Worm (Caenorhabditis elegans): Measurements from ENCODE around the gene sams-1.

sams-1 gene

ce11 chrX:11965663-11966304, at the start of gene sams-1:
TSS of gene sams-1 (plus strand) at chrX:11965962.
- no peak for TF ChIP-seq ref-1 (GFP tag; conservative IDR thresholded peaks at IDR 0.05)
- no peak for TF ChIP-seq ztf-23 (GFP tag; IDR thresholded peaks at IDR 0.05)
- TF ChIP-seq cog-1 (tag; optimal IDR thresholded peaks at IDR 0.05): no peak
- no peak for TF ChIP-seq med-1 (GFP tag; optimal IDR thresholded peaks at IDR 0.05; ENCODE audit: insufficient read depth)
- TF ChIP-seq T22C8.4 (GFP tag; IDR thresholded peaks at IDR 0.05): no peak
- TF ChIP-seq tab-1 (GFP tag; IDR thresholded peaks at IDR 0.05): no peak
- TF ChIP-seq ztf-29 (GFP tag; IDR thresholded peaks at IDR 0.05): no peak
- TF ChIP-seq klf-2 (GFP tag; conservative IDR thresholded peaks at IDR 0.05): no peak
- no peak for TF ChIP-seq flt-1 (GFP tag; IDR thresholded peaks at IDR 0.05)

- TF ChIP-seq flt-1 (GFP tag; IDR thresholded peaks at IDR 0.05) (no peak), ztf-23 (GFP tag; IDR thresholded peaks at IDR 0.05) (no peak), med-1 (GFP tag; optimal IDR thresholded peaks at IDR 0.05; ENCODE audit: insufficient read depth) (no peak), ref-1 (GFP tag; conservative IDR thresholded peaks at IDR 0.05) (no peak), T22C8.4 (GFP tag; IDR thresholded peaks at IDR 0.05) (no peak), cog-1 (tag; optimal IDR thresholded peaks at IDR 0.05) (no peak), klf-2 (GFP tag; conservative IDR thresholded peaks at IDR 0.05) (no peak), tab-1 (GFP tag; IDR thresholded peaks at IDR 0.05) (no peak), ztf-29 (GFP tag; IDR thresholded peaks at IDR 0.05) (no peak)
These were observed 49.1 kb upstream of the sams-1 start, which contains the start of gene Y62H9A.13 for ce11 chrX:11916705-11917104. TSS of gene Y62H9A.13 (plus strand) at chrX:11917005.

ce11 chrX:11917994-11918393, 47.8 kb upstream of the sams-1 start, which contains the start of gene Y62H9A.16:
TSS of gene Y62H9A.16 (plus strand) at chrX:11918294.
- no peak for TF ChIP-seq flt-1 (GFP tag; IDR thresholded peaks at IDR 0.05)
- TF ChIP-seq ref-1 (GFP tag; conservative IDR thresholded peaks at IDR 0.05): no peak
- TF ChIP-seq cog-1 (tag; optimal IDR thresholded peaks at IDR 0.05): no peak
- TF ChIP-seq T22C8.4 (GFP tag; IDR thresholded peaks at IDR 0.05): no peak
- no peak for TF ChIP-seq klf-2 (GFP tag; conservative IDR thresholded peaks at IDR 0.05)
- no peak for TF ChIP-seq ztf-29 (GFP tag; IDR thresholded peaks at IDR 0.05)
- TF ChIP-seq med-1 (GFP tag; optimal IDR thresholded peaks at IDR 0.05; ENCODE audit: insufficient read depth): no peak
- no peak for TF ChIP-seq ztf-23 (GFP tag; IDR thresholded peaks at IDR 0.05)
- no peak for TF ChIP-seq tab-1 (GFP tag; IDR thresholded peaks at IDR 0.05)

- TF ChIP-seq klf-2 (GFP tag; conservative IDR thresholded peaks at IDR 0.05): no peak
- TF ChIP-seq cog-1 (tag; optimal IDR thresholded peaks at IDR 0.05): no peak
- no peak for TF ChIP-seq ztf-23 (GFP tag; IDR thresholded peaks at IDR 0.05)
- no peak for TF ChIP-seq tab-1 (GFP tag; IDR thresholded peaks at IDR 0.05)
- TF ChIP-seq ref-1 (GFP tag; conservative IDR thresholded peaks at IDR 0.05): no peak
- no peak for TF ChIP-seq ztf-29 (GFP tag; IDR thresholded peaks at IDR 0.05)
- no peak for TF ChIP-seq flt-1 (GFP tag; IDR thresholded peaks at IDR 0.05)
- TF ChIP-seq T22C8.4 (GFP tag; IDR thresholded peaks at IDR 0.05): no peak
- no peak for TF ChIP-seq med-1 (GFP tag; optimal IDR thresholded peaks at IDR 0.05; ENCODE audit: insufficient read depth)
These were observed 45.0 kb upstream of the sams-1 start, which contains the start of gene Y62H9A.14 for ce11 chrX:11920723-11921283. TSS of gene Y62H9A.14 (plus strand) at chrX:11921233.

ce11 chrX:11924158-11924557, 41.6 kb upstream of the sams-1 start, which contains the start of gene F55G7.1:
TSS of gene F55G7.1 (plus strand) at chrX:11924433.
- TF ChIP-seq ref-1 (GFP tag; conservative IDR thresholded peaks at IDR 0.05): no peak
- no peak for TF ChIP-seq tab-1 (GFP tag; IDR thresholded peaks at IDR 0.05)
- no peak for TF ChIP-seq ztf-23 (GFP tag; IDR thresholded peaks at IDR 0.05)
- TF ChIP-seq T22C8.4 (GFP tag; IDR thresholded peaks at IDR 0.05): no peak
- no peak for TF ChIP-seq flt-1 (GFP tag; IDR thresholded peaks at IDR 0.05)
- no peak for TF ChIP-seq med-1 (GFP tag; optimal IDR thresholded peaks at IDR 0.05; ENCODE audit: insufficient read depth)
- no peak for TF ChIP-seq klf-2 (GFP tag; conservative IDR thresholded peaks at IDR 0.05)
- no peak for TF ChIP-seq cog-1 (tag; optimal IDR thresholded peaks at IDR 0.05)
- no peak for TF ChIP-seq ztf-29 (GFP tag; IDR thresholded peaks at IDR 0.05)

- no peak for TF ChIP-seq ztf-23 (GFP tag; IDR thresholded peaks at IDR 0.05)
- TF ChIP-seq flt-1 (GFP tag; IDR thresholded peaks at IDR 0.05): no peak
- no peak for TF ChIP-seq ztf-29 (GFP tag; IDR thresholded peaks at IDR 0.05)
- TF ChIP-seq klf-2 (GFP tag; conservative IDR thresholded peaks at IDR 0.05): no peak
- no peak for TF ChIP-seq med-1 (GFP tag; optimal IDR thresholded peaks at IDR 0.05; ENCODE audit: insufficient read depth)
- TF ChIP-seq tab-1 (GFP tag; IDR thresholded peaks at IDR 0.05): no peak
- TF ChIP-seq cog-1 (tag; optimal IDR thresholded peaks at IDR 0.05): no peak
- TF ChIP-seq T22C8.4 (GFP tag; IDR thresholded peaks at IDR 0.05): no peak
- no peak for TF ChIP-seq ref-1 (GFP tag; conservative IDR thresholded peaks at IDR 0.05)
These were observed 40.5 kb upstream of the sams-1 start for ce11 chrX:11925243-11925642.

ce11 chrX:11927585-11927984, 38.2 kb upstream of the sams-1 start, which contains the start of gene F55G7.4:
TSS of gene F55G7.4 (plus strand) at chrX:11927885.
- TF ChIP-seq cog-1 (tag; optimal IDR thresholded peaks at IDR 0.05) (no peak), flt-1 (GFP tag; IDR thresholded peaks at IDR 0.05) (no peak), ztf-29 (GFP tag; IDR thresholded peaks at IDR 0.05) (no peak), klf-2 (GFP tag; conservative IDR thresholded peaks at IDR 0.05) (no peak), ztf-23 (GFP tag; IDR thresholded peaks at IDR 0.05) (no peak), ref-1 (GFP tag; conservative IDR thresholded peaks at IDR 0.05) (no peak), med-1 (GFP tag; optimal IDR thresholded peaks at IDR 0.05; ENCODE audit: insufficient read depth) (no peak), T22C8.4 (GFP tag; IDR thresholded peaks at IDR 0.05) (no peak), tab-1 (GFP tag; IDR thresholded peaks at IDR 0.05) (no peak)

ce11 chrX:11931559-11931958, 34.2 kb upstream of the sams-1 start, which contains the start of gene dot-1.4:
TSS of gene dot-1.4 (minus strand) at chrX:11931659.
- no peak for TF ChIP-seq T22C8.4 (GFP tag; IDR thresholded peaks at IDR 0.05)
- no peak for TF ChIP-seq ztf-23 (GFP tag; IDR thresholded peaks at IDR 0.05)
- TF ChIP-seq ztf-29 (GFP tag; IDR thresholded peaks at IDR 0.05): no peak
- no peak for TF ChIP-seq med-1 (GFP tag; optimal IDR thresholded peaks at IDR 0.05; ENCODE audit: insufficient read depth)
- TF ChIP-seq tab-1 (GFP tag; IDR thresholded peaks at IDR 0.05): no peak
- TF ChIP-seq cog-1 (tag; optimal IDR thresholded peaks at IDR 0.05): no peak
- TF ChIP-seq flt-1 (GFP tag; IDR thresholded peaks at IDR 0.05): no peak
- TF ChIP-seq ref-1 (GFP tag; conservative IDR thresholded peaks at IDR 0.05): no peak
- TF ChIP-seq klf-2 (GFP tag; conservative IDR thresholded peaks at IDR 0.05): no peak

- no peak for TF ChIP-seq klf-2 (GFP tag; conservative IDR thresholded peaks at IDR 0.05)
- 0 out of 2 replicates have a peak, but pooled peaks have one; percentile 32 for TF ChIP-seq tab-1 (GFP tag; IDR thresholded peaks at IDR 0.05)
- TF ChIP-seq ztf-23 (GFP tag; IDR thresholded peaks at IDR 0.05): no peak
- TF ChIP-seq ref-1 (GFP tag; conservative IDR thresholded peaks at IDR 0.05): no peak
- no peak for TF ChIP-seq cog-1 (tag; optimal IDR thresholded peaks at IDR 0.05)
- no peak for TF ChIP-seq T22C8.4 (GFP tag; IDR thresholded peaks at IDR 0.05)
- 0 out of 2 replicates have a peak, but pooled peaks have one; percentile 32 for TF ChIP-seq flt-1 (GFP tag; IDR thresholded peaks at IDR 0.05)
- no peak for TF ChIP-seq med-1 (GFP tag; optimal IDR thresholded peaks at IDR 0.05; ENCODE audit: insufficient read depth)
- TF ChIP-seq ztf-29 (GFP tag; IDR thresholded peaks at IDR 0.05): no peak
These were observed 32.2 kb upstream of the sams-1 start for ce11 chrX:11933547-11933946.

Measured in whole organism, midembryonic.